Fruit fly (Drosophila melanogaster) whole organism, pupa: Measurements from ENCODE around the gene Cyp310a1.

Source experiments
- CG10348 ChIP-seq: fragments of 200-800 bp; sonication (Bioruptor generic); IDR thresholded peaks from 2 replicates; pipeline ENCODE4 v1.3.6; 2022; ENCODE audit warnings: missing biosample characterization, missing genetic modification characterization
- CG14655 ChIP-seq: fragments of 200-800 bp; sonication (Bioruptor generic); optimal IDR thresholded peaks from 3 replicates; lab custom pipeline; 2017; ENCODE audit warnings: mild to moderate bottlenecking, missing biosample characterization, missing genetic modification reagents, missing genetic modification characterization
- CG17806 ChIP-seq: fragments of 200-800 bp; sonication (Bioruptor generic); optimal IDR thresholded peaks from 2 replicates; lab custom pipeline; 2018; ENCODE audit warnings: missing biosample characterization, mild to moderate bottlenecking, missing genetic modification characterization, moderate library complexity
- CG34367 ChIP-seq: fragments of 200-800 bp; sonication (Bioruptor generic); optimal IDR thresholded peaks from 2 replicates; lab custom pipeline; 2018; ENCODE audit warnings: missing biosample characterization, mild to moderate bottlenecking, missing genetic modification characterization
- CG4496 ChIP-seq: fragments of 200-800 bp; sonication (Bioruptor generic); IDR thresholded peaks from 3 replicates; pipeline ENCODE4 v1.3.6; 2022; ENCODE audit warnings: missing biosample characterization, missing genetic modification characterization
- CG8159 ChIP-seq: fragments of 200-800 bp; sonication (Bioruptor generic); optimal IDR thresholded peaks from 3 replicates; lab custom pipeline; 2018; ENCODE audit warnings: missing biosample characterization, mild to moderate bottlenecking, missing genetic modification characterization, moderate library complexity
- CG8301 ChIP-seq: fragments of 200-800 bp; sonication (Bioruptor generic); optimal IDR thresholded peaks from 2 replicates; lab custom pipeline; 2018; ENCODE audit warnings: missing biosample characterization, mild to moderate bottlenecking, missing genetic modification characterization
- CG9948 ChIP-seq: fragments of 200-800 bp; sonication (Bioruptor generic); optimal IDR thresholded peaks from 2 replicates; lab custom pipeline; 2018; ENCODE audit warnings: missing biosample characterization, mild to moderate bottlenecking, missing genetic modification characterization, moderate library complexity
- EcR ChIP-seq: fragments of 200-800 bp; sonication (Bioruptor generic); optimal IDR thresholded peaks from 3 replicates; lab custom pipeline; 2019; ENCODE audit warnings: missing biosample characterization, missing genetic modification characterization, mild to moderate bottlenecking, moderate library complexity, missing genetic modification reagents
- Ets98B ChIP-seq: fragments of 200-800 bp; sonication (Bioruptor generic); IDR thresholded peaks from 2 replicates; pipeline ENCODE4 v1.3.6; 2022; ENCODE audit warnings: missing biosample characterization, missing genetic modification characterization
- Pif1A ChIP-seq: fragments of 200-800 bp; sonication (Bioruptor generic); optimal IDR thresholded peaks from 3 replicates; lab custom pipeline; 2016; ENCODE audit warnings: missing biosample characterization, missing genetic modification characterization
- Snoo ChIP-seq: fragments of 200-800 bp; sonication (Bioruptor generic); optimal IDR thresholded peaks from 3 replicates; lab custom pipeline; 2017; ENCODE audit warnings: missing biosample characterization, mild to moderate bottlenecking, missing genetic modification characterization, inconsistent platforms
- gl ChIP-seq: fragments of 200-800 bp; sonication (Bioruptor generic); optimal IDR thresholded peaks from 2 replicates; lab custom pipeline; 2018; ENCODE audit warnings: missing biosample characterization, mild to moderate bottlenecking, missing genetic modification characterization

DNA sequence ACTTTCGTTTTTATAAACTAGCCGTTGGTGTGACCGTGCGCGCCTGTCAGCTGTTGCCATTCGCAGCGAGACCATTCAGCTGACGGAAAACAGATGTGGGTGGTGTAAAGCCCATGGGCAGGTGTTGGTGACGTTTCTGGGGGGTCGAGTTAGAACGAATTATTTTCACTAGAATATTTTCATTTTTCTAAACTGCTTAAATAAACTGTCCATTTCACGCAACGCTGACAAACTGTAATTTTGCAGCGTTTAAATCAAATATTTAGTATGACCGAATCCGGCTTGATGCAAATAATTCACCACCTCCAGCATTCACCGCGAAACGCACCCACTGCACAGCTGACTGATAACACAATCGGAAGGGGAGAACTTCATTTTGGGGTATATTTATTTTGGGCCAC lies 42.6 kb upstream of the Cyp310a1 start, which contains the start of the genes CG10383 and CG10338:
- TF ChIP-seq CG17806 (tag; lab: Kevin White, UChicago), result peak; percentile 72
- peak; percentile 73 for TF ChIP-seq CG34367 (tag; lab: Kevin White, UChicago)
- TF ChIP-seq EcR, result peak; percentile 10
- TF ChIP-seq CG9948 (tag; lab: Kevin White, UChicago), result peak; percentile 70
- TF ChIP-seq Snoo (tag; lab: Kevin White, UChicago), result peak; percentile 79
- TF ChIP-seq CG8159, result peak; percentile 71
- TF ChIP-seq CG8301 (tag; lab: Kevin White, UChicago), result peak; percentile 77
- no peak for TF ChIP-seq Pif1A
- peak; percentile 95 for TF ChIP-seq CG4496 (GFP tag; lab: Robert Waterston, UW)
- peak; percentile 72 for TF ChIP-seq CG14655
- peak; percentile 89 for TF ChIP-seq CG10348 (GFP tag; lab: Robert Waterston, UW)
- peak; percentile 23 for TF ChIP-seq gl
- peak; percentile 94 for TF ChIP-seq Ets98B (GFP tag; lab: Robert Waterston, UW)
